Fruit fly (Drosophila melanogaster) Kc167 (cell line): ENCODE measurements around the gene CG18231.

Experiments
- Myc ChIP-seq: fragments of >200 bp; optimal IDR thresholded peaks from 2 replicates; lab custom pipeline; 2017; ENCODE audit warnings: missing external identifiers
- Sin3A ChIP-seq: fragments of >200 bp; optimal IDR thresholded peaks from 2 replicates; lab custom pipeline; 2018; ENCODE audit warnings: missing external identifiers
- insv ChIP-seq: fragments of >200 bp; optimal IDR thresholded peaks from 3 replicates; lab custom pipeline; 2018; ENCODE audit warnings: missing external identifiers
- psq ChIP-seq: fragments of >200 bp; optimal IDR thresholded peaks from 2 replicates; lab custom pipeline; 2017; ENCODE audit warnings: missing external identifiers

dm6 chr3L:18634792-18635471 lies 27.7 kb downstream of the CG18231 start:
- TF ChIP-seq insv (lab: Kevin White, UChicago) (no peak), Sin3A (no peak), psq (lab: Kevin White, UChicago) (no peak), Myc (no peak)
